Fruit fly (Drosophila melanogaster) whole organism, embryonic: Measurements from ENCODE around the gene Cep97.
A peak's percentile ranks its signal among the peaks of the same experiment; 100 is the strongest.

Experiments used
- Abd-B ChIP-seq: fragments of 200-800 bp; sonication (Bioruptor generic); optimal IDR thresholded peaks from 2 replicates; lab custom pipeline; 2018; ENCODE audit warnings: missing biosample characterization, mild to moderate bottlenecking, missing genetic modification characterization, moderate library complexity
- Adf1 ChIP-seq: fragments of 200-800 bp; sonication (Bioruptor generic); IDR thresholded peaks from 2 replicates; pipeline ENCODE4 v1.3.6; 2022; ENCODE audit warnings: missing biosample characterization, missing genetic modification characterization
- Bteb2 ChIP-seq: fragments of 200-800 bp; sonication (Bioruptor generic); optimal IDR thresholded peaks from 2 replicates; lab custom pipeline; 2016; ENCODE audit warnings: missing biosample characterization, missing genetic modification characterization
- CG10267 ChIP-seq: fragments of 200-800 bp; sonication (Bioruptor generic); optimal IDR thresholded peaks from 2 replicates; lab custom pipeline; 2018; ENCODE audit warnings: missing biosample characterization, mild to moderate bottlenecking, missing genetic modification characterization, moderate library complexity
- CG10431 ChIP-seq: fragments of 200-800 bp; sonication (Bioruptor generic); optimal IDR thresholded peaks from 3 replicates; lab custom pipeline; 2018; ENCODE audit warnings: missing biosample characterization, mild to moderate bottlenecking, missing genetic modification characterization
- CG10959 ChIP-seq: fragments of 200-800 bp; sonication (Bioruptor generic); IDR thresholded peaks from 2 replicates; pipeline ENCODE4 v1.3.6; 2022; ENCODE audit warnings: missing biosample characterization, missing genetic modification characterization
- CG12219 ChIP-seq: fragments of 200-800 bp; sonication (Bioruptor generic); optimal IDR thresholded peaks from 3 replicates; lab custom pipeline; 2018; ENCODE audit warnings: missing biosample characterization, mild to moderate bottlenecking, missing genetic modification characterization
- CG12391 ChIP-seq: fragments of 200-800 bp; sonication (Bioruptor generic); optimal IDR thresholded peaks from 3 replicates; lab custom pipeline; 2018; ENCODE audit warnings: missing biosample characterization, mild to moderate bottlenecking, missing genetic modification characterization, moderate library complexity
- CG12659 ChIP-seq: fragments of 200-800 bp; sonication (Bioruptor generic); optimal IDR thresholded peaks from 3 replicates; lab custom pipeline; 2017; ENCODE audit warnings: mild to moderate bottlenecking, missing biosample characterization, missing genetic modification reagents, missing genetic modification characterization
- CG12942 ChIP-seq: fragments of 200-800 bp; sonication (Bioruptor generic); optimal IDR thresholded peaks from 3 replicates; lab custom pipeline; 2016; ENCODE audit warnings: missing biosample characterization, missing genetic modification characterization
- CG15514 ChIP-seq: fragments of 200-800 bp; sonication (Bioruptor generic); optimal IDR thresholded peaks from 3 replicates; lab custom pipeline; 2017; ENCODE audit warnings: missing biosample characterization, missing genetic modification characterization, mild to moderate bottlenecking, moderate library complexity, missing genetic modification reagents
- CG16815 ChIP-seq: fragments of 200-800 bp; sonication (Bioruptor generic); optimal IDR thresholded peaks from 3 replicates; lab custom pipeline; 2017; ENCODE audit warnings: missing biosample characterization, mild to moderate bottlenecking, missing genetic modification characterization
- CG17359 ChIP-seq: fragments of 200-800 bp; sonication (Bioruptor generic); optimal IDR thresholded peaks from 3 replicates; lab custom pipeline; 2018; ENCODE audit warnings: missing biosample characterization, mild to moderate bottlenecking, missing genetic modification characterization, moderate library complexity
- CG2116 ChIP-seq: fragments of 200-800 bp; sonication (Bioruptor generic); optimal IDR thresholded peaks from 3 replicates; lab custom pipeline; 2018; ENCODE audit warnings: missing biosample characterization, mild to moderate bottlenecking, missing genetic modification characterization
- CG2120 ChIP-seq: fragments of 200-800 bp; sonication (Bioruptor generic); optimal IDR thresholded peaks from 3 replicates; lab custom pipeline; 2016; ENCODE audit warnings: missing biosample characterization, missing genetic modification characterization
- CG2889 ChIP-seq: fragments of 200-800 bp; sonication (Bioruptor generic); IDR thresholded peaks from 3 replicates; pipeline ENCODE4 v1.3.6; 2022; ENCODE audit warnings: missing biosample characterization, missing genetic modification characterization
- CG3065 ChIP-seq: fragments of 200-800 bp; sonication (Bioruptor generic); optimal IDR thresholded peaks from 2 replicates; lab custom pipeline; 2016; ENCODE audit warnings: missing biosample characterization, missing genetic modification characterization
- CG31224 ChIP-seq: fragments of 200-800 bp; sonication (Bioruptor generic); IDR thresholded peaks from 2 replicates; pipeline ENCODE4 v1.3.6; 2022; ENCODE audit warnings: missing biosample characterization, missing genetic modification characterization
- CG31388 ChIP-seq: fragments of 200-800 bp; sonication (Bioruptor generic); optimal IDR thresholded peaks from 2 replicates; lab custom pipeline; 2016; ENCODE audit warnings: missing biosample characterization, missing genetic modification characterization
- CG3281 ChIP-seq: fragments of 200-800 bp; sonication (Bioruptor generic); optimal IDR thresholded peaks from 3 replicates; lab custom pipeline; 2017; ENCODE audit warnings: missing biosample characterization, mild to moderate bottlenecking, missing genetic modification characterization
- CG3847 ChIP-seq: fragments of 200-800 bp; sonication (Bioruptor generic); IDR thresholded peaks from 2 replicates; pipeline ENCODE4 v1.3.6; 2022; ENCODE audit warnings: missing biosample characterization, missing genetic modification characterization
- CG42726 ChIP-seq: fragments of 200-800 bp; sonication (Bioruptor generic); IDR thresholded peaks from 2 replicates; pipeline ENCODE4 v1.3.6; 2022; ENCODE audit warnings: missing biosample characterization, missing genetic modification characterization; ENCODE audit not compliant: partially characterized antibody
- CG6254 ChIP-seq: fragments of 200-800 bp; sonication (Bioruptor generic); optimal IDR thresholded peaks from 3 replicates; lab custom pipeline; 2017; ENCODE audit warnings: mild to moderate bottlenecking, missing biosample characterization, missing genetic modification reagents, missing genetic modification characterization
- CG6791 ChIP-seq: fragments of 200-800 bp; sonication (Bioruptor generic); IDR thresholded peaks from 3 replicates; pipeline ENCODE4 v1.3.6; 2022; ENCODE audit warnings: missing biosample characterization, missing genetic modification characterization; ENCODE audit not compliant: partially characterized antibody
- CG7271 ChIP-seq: fragments of 200-800 bp; sonication (Bioruptor generic); optimal IDR thresholded peaks from 2 replicates; lab custom pipeline; 2018; ENCODE audit warnings: missing biosample characterization, mild to moderate bottlenecking, missing genetic modification characterization, moderate library complexity
- CG8765 ChIP-seq: fragments of 200-800 bp; sonication (Bioruptor generic); IDR thresholded peaks from 2 replicates; pipeline ENCODE4 v1.3.6; 2022; ENCODE audit warnings: missing biosample characterization, missing genetic modification characterization
- CG8944 ChIP-seq: fragments of 200-800 bp; sonication (Bioruptor generic); optimal IDR thresholded peaks from 3 replicates; lab custom pipeline; 2016; ENCODE audit warnings: missing biosample characterization, missing genetic modification characterization
- CG9727 ChIP-seq: fragments of 200-800 bp; sonication (Bioruptor generic); optimal IDR thresholded peaks from 3 replicates; lab custom pipeline; 2017; ENCODE audit warnings: missing biosample characterization, mild to moderate bottlenecking, missing genetic modification characterization
- Camta ChIP-seq: fragments of 200-800 bp; sonication (Bioruptor generic); optimal IDR thresholded peaks from 2 replicates; lab custom pipeline; 2016; ENCODE audit warnings: missing biosample characterization, missing genetic modification characterization
- Dfd ChIP-seq, 2 experiments: fragments of >200 bp; optimal IDR thresholded peaks; 2 replicates each; lab custom pipeline; 2017; ENCODE audit warnings: missing biosample characterization in 2 of 2, missing genetic modification characterization in 2 of 2
- Dll ChIP-seq: fragments of 200-800 bp; sonication (Bioruptor generic); IDR thresholded peaks from 4 replicates; pipeline ENCODE4 v1.3.6; 2022; ENCODE audit warnings: missing biosample characterization, missing genetic modification characterization; ENCODE audit not compliant: partially characterized antibody
- Dref ChIP-seq: fragments of 200-800 bp; sonication (Bioruptor generic); IDR thresholded peaks from 2 replicates; pipeline ENCODE4 v1.3.6; 2022; ENCODE audit warnings: missing biosample characterization, missing genetic modification characterization
- Elba2 ChIP-seq: fragments of 200-800 bp; sonication (Bioruptor generic); optimal IDR thresholded peaks from 3 replicates; lab custom pipeline; 2016; ENCODE audit warnings: missing biosample characterization, missing genetic modification characterization
- Lim3 ChIP-seq: fragments of 200-800 bp; sonication (Bioruptor generic); IDR thresholded peaks from 2 replicates; pipeline ENCODE4 v1.3.6; 2022; ENCODE audit warnings: missing biosample characterization, missing genetic modification characterization
- amos ChIP-seq: fragments of 200-800 bp; sonication (Bioruptor generic); IDR thresholded peaks from 2 replicates; pipeline ENCODE4 v1.3.6; 2022; ENCODE audit warnings: missing biosample characterization, missing genetic modification characterization; ENCODE audit not compliant: partially characterized antibody
- bcd ChIP-seq: fragments of 200-800 bp; sonication (Bioruptor generic); optimal IDR thresholded peaks from 2 replicates; lab custom pipeline; 2017; ENCODE audit warnings: missing biosample characterization, mild to moderate bottlenecking, missing genetic modification characterization
- croc ChIP-seq: fragments of 200-800 bp; sonication (Bioruptor generic); conservative IDR thresholded peaks from 3 replicates; pipeline ENCODE4 v1.3.6; 2022; ENCODE audit warnings: missing biosample characterization, missing genetic modification characterization
- dpn ChIP-seq, 2 experiments: fragments of 200-800 bp; sonication (Bioruptor generic); optimal IDR thresholded peaks; 3 replicates each; lab custom pipeline; 2016; ENCODE audit warnings: missing biosample characterization in 2 of 2, missing genetic modification characterization in 2 of 2
- esg ChIP-seq: fragments of 200-800 bp; sonication (Bioruptor generic); conservative IDR thresholded peaks from 2 replicates; pipeline ENCODE4 v1.3.6; 2022; ENCODE audit warnings: missing biosample characterization, missing genetic modification characterization
- gsb-n ChIP-seq: fragments of 200-800 bp; sonication (Bioruptor generic); optimal IDR thresholded peaks from 3 replicates; lab custom pipeline; 2018; ENCODE audit warnings: missing biosample characterization, mild to moderate bottlenecking, missing genetic modification characterization
- hb ChIP-seq: fragments of 200-800 bp; sonication (Bioruptor generic); IDR thresholded peaks from 3 replicates; pipeline ENCODE4 v1.3.6; 2022; ENCODE audit warnings: missing biosample characterization, missing genetic modification characterization; ENCODE audit not compliant: partially characterized antibody
- kah ChIP-seq: fragments of 200-800 bp; sonication (Bioruptor generic); optimal IDR thresholded peaks from 2 replicates; lab custom pipeline; 2018; ENCODE audit warnings: missing biosample characterization, mild to moderate bottlenecking, missing genetic modification characterization
- luna ChIP-seq: fragments of 200-800 bp; sonication (Bioruptor generic); optimal IDR thresholded peaks from 2 replicates; lab custom pipeline; 2016; ENCODE audit warnings: missing biosample characterization, missing genetic modification characterization
- nerfin-1 ChIP-seq: fragments of 200-800 bp; sonication (Bioruptor generic); optimal IDR thresholded peaks from 3 replicates; lab custom pipeline; 2019; ENCODE audit warnings: missing biosample characterization, mild to moderate bottlenecking, missing genetic modification characterization, moderate library complexity
- onecut ChIP-seq: fragments of 200-800 bp; sonication (Bioruptor generic); IDR thresholded peaks from 2 replicates; pipeline ENCODE4 v1.3.6; 2022; ENCODE audit warnings: missing biosample characterization, missing genetic modification characterization
- pb ChIP-seq: fragments of 200-800 bp; sonication (Bioruptor generic); optimal IDR thresholded peaks from 3 replicates; lab custom pipeline; 2016; ENCODE audit warnings: missing biosample characterization, missing genetic modification characterization
- sd ChIP-seq: fragments of 200-800 bp; sonication (Bioruptor generic); optimal IDR thresholded peaks from 3 replicates; lab custom pipeline; 2018; ENCODE audit warnings: missing biosample characterization, mild to moderate bottlenecking, missing genetic modification characterization, moderate library complexity
- tgo ChIP-seq: fragments of 200-800 bp; sonication (Bioruptor generic); IDR thresholded peaks from 3 replicates; pipeline ENCODE4 v1.3.6; 2022; ENCODE audit warnings: missing biosample characterization, missing genetic modification characterization
- tll ChIP-seq, 2 experiments: fragments of 200-800 bp in 1 of 2; fragments of >200 bp in 1 of 2; sonication (Bioruptor generic) in 1 of 2; optimal IDR thresholded peaks; 2 replicates each; lab custom pipeline; 2017 to 2019; ENCODE audit warnings: missing biosample characterization in 2 of 2, missing genetic modification characterization in 2 of 2, mild to moderate bottlenecking in 1 of 2, moderate library complexity in 1 of 2
- zen2 ChIP-seq: fragments of 200-800 bp; sonication (Bioruptor generic); IDR thresholded peaks from 3 replicates; pipeline ENCODE4 v1.3.6; 2022; ENCODE audit warnings: missing biosample characterization, missing genetic modification characterization; ENCODE audit not compliant: partially characterized antibody

The Cep97 gene

dm6 chr2L:3867474-3868082, at the start of gene Cep97 (continued):
- TF ChIP-seq CG2889 (GFP tag; lab: Robert Waterston, UW) (no peak), amos (GFP tag; lab: Robert Waterston, UW) (peak; percentile 79), CG10431 (no peak), CG3281 (no peak), Lim3 (GFP tag; lab: Robert Waterston, UW) (no peak), Elba2 (peak; percentile 65), Dfd (GFP tag; optimal IDR thresholded peaks at IDR 0.05; lab: Kevin White, UChicago) (no peak), hb (peak; percentile 94), CG9727 (no peak), kah (no peak), CG12391 (tag; lab: Kevin White, UChicago) (no peak), CG31224 (no peak), croc (GFP tag; lab: Robert Waterston, UW) (no peak), dpn (GFP tag; optimal IDR thresholded peaks at IDR 0.05; lab: Kevin White, UChicago) (no peak), bcd (no peak), gsb-n (tag; lab: Kevin White, UChicago) (no peak), esg (GFP tag; lab: Robert Waterston, UW) (no peak), CG2116 (GFP tag; lab: Kevin White, UChicago) (peak; percentile 95), CG16815 (no peak), luna (no peak), CG10959 (GFP tag; lab: Robert Waterston, UW) (no peak), Dref (peak; percentile 99), Abd-B (GFP tag; lab: Kevin White, UChicago) (peak; percentile 9), Camta (GFP tag; lab: Kevin White, UChicago) (no peak), CG2120 (GFP tag; lab: Kevin White, UChicago) (no peak), CG31388 (GFP tag; lab: Kevin White, UChicago) (no peak), CG7271 (tag; lab: Kevin White, UChicago) (no peak), CG8765 (GFP tag; lab: Robert Waterston, UW) (no peak), CG3847 (GFP tag; lab: Robert Waterston, UW) (no peak), nerfin-1 (tag; lab: Kevin White, UChicago) (peak; percentile 93), CG12219 (GFP tag; lab: Kevin White, UChicago) (no peak), zen2 (GFP tag; lab: Robert Waterston, UW) (peak; percentile 91), CG42726 (GFP tag; lab: Robert Waterston, UW) (peak; percentile 60; the same call in 1 of the 2 replicates), CG17359 (tag; lab: Kevin White, UChicago) (no peak), CG15514 (GFP tag; lab: Kevin White, UChicago) (peak; percentile 16), sd (tag; lab: Kevin White, UChicago) (no peak), CG12942 (GFP tag; lab: Kevin White, UChicago) (no peak), CG3065 (peak; percentile 52), tll (GFP tag; optimal IDR thresholded peaks at IDR 0.05; lab: Kevin White, UChicago) (no peak), CG12659 (peak; percentile 4), tgo (GFP tag; lab: Robert Waterston, UW) (no peak), pb (GFP tag; lab: Kevin White, UChicago) (no peak), CG10267 (tag; lab: Kevin White, UChicago) (peak; percentile 29), onecut (GFP tag; lab: Robert Waterston, UW) (peak; percentile 80), CG8944 (no peak), CG6791 (GFP tag; lab: Robert Waterston, UW) (peak; percentile 97), Dll (GFP tag; lab: Robert Waterston, UW) (peak; percentile 83), Adf1 (no peak), CG6254 (GFP tag; lab: Kevin White, UChicago) (no peak), Bteb2 (GFP tag; lab: Kevin White, UChicago) (no peak)
